Worm (Caenorhabditis elegans): ENCODE data around the gene B0462.4.

DNA sequence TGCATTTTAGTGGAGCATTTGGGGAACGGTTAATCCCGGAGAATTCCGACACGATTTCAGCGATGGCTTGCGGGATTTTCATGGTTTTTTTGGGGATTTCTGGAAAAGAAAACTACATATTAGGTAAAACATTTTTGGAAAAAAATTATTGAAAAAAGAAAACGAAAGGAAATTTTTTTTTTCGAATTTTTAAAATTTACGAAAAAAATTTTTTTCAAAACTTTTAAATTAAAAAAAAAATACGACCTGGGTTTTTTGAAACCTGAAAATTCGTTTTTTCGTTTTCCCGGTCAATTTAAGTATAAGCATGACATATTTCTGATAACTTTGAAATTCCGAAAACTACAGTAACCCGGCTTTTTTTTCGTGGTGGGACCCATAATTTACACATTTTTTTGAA lies 8.8 kb upstream of the B0462.4 start, which contains the start of gene C08E8.10:
- no peak for TF ChIP-seq jun-1 (tag; optimal IDR thresholded peaks at IDR 0.05)
- TF ChIP-seq ztf-11 (tag; optimal IDR thresholded peaks at IDR 0.05): no peak
- TF ChIP-seq nhr-237 (tag; optimal IDR thresholded peaks at IDR 0.05): no peak
- TF ChIP-seq nhr-28 (tag; optimal IDR thresholded peaks at IDR 0.05): no peak
- no peak for TF ChIP-seq rnt-1 (tag; optimal IDR thresholded peaks at IDR 0.05)
- no peak for TF ChIP-seq aly-2 (tag; optimal IDR thresholded peaks at IDR 0.05)
- TF ChIP-seq fkh-10 (GFP tag; optimal IDR thresholded peaks at IDR 0.05): no peak
- no peak for TF ChIP-seq lin-15B (tag; optimal IDR thresholded peaks at IDR 0.05)
- TF ChIP-seq nhr-76 (tag; optimal IDR thresholded peaks at IDR 0.05): no peak
- TF ChIP-seq ama-1 (optimal IDR thresholded peaks at IDR 0.05): no peak
- TF ChIP-seq unc-98 (GFP tag; IDR thresholded peaks at IDR 0.05): no peak
